Fruit fly (Drosophila melanogaster) whole organism, pupa: Measurements from ENCODE around the gene CG18789.

ENCODE experiments used
- CG12605 ChIP-seq: fragments of 200-800 bp; sonication (Bioruptor generic); IDR thresholded peaks from 2 replicates; pipeline ENCODE4 v1.3.6; 2022; ENCODE audit warnings: missing biosample characterization, missing genetic modification characterization
- CG13204 ChIP-seq: fragments of 200-800 bp; sonication (Bioruptor generic); optimal IDR thresholded peaks from 2 replicates; lab custom pipeline; 2018; ENCODE audit warnings: missing biosample characterization, mild to moderate bottlenecking, missing genetic modification characterization, moderate library complexity
- CG14655 ChIP-seq: fragments of 200-800 bp; sonication (Bioruptor generic); optimal IDR thresholded peaks from 3 replicates; lab custom pipeline; 2017; ENCODE audit warnings: mild to moderate bottlenecking, missing biosample characterization, missing genetic modification reagents, missing genetic modification characterization
- CG15710 ChIP-seq: fragments of 200-800 bp; sonication (Bioruptor generic); optimal IDR thresholded peaks from 2 replicates; lab custom pipeline; 2018; ENCODE audit warnings: missing biosample characterization, mild to moderate bottlenecking, missing genetic modification characterization, moderate library complexity
- CG17806 ChIP-seq: fragments of 200-800 bp; sonication (Bioruptor generic); optimal IDR thresholded peaks from 2 replicates; lab custom pipeline; 2018; ENCODE audit warnings: missing biosample characterization, mild to moderate bottlenecking, missing genetic modification characterization, moderate library complexity
- CG32121 ChIP-seq: fragments of 200-800 bp; sonication (Bioruptor generic); IDR thresholded peaks from 2 replicates; pipeline ENCODE4 v1.3.6; 2022; ENCODE audit warnings: missing biosample characterization, missing genetic modification characterization
- CG34367 ChIP-seq: fragments of 200-800 bp; sonication (Bioruptor generic); optimal IDR thresholded peaks from 2 replicates; lab custom pipeline; 2018; ENCODE audit warnings: missing biosample characterization, mild to moderate bottlenecking, missing genetic modification characterization
- CG4496 ChIP-seq: fragments of 200-800 bp; sonication (Bioruptor generic); IDR thresholded peaks from 3 replicates; pipeline ENCODE4 v1.3.6; 2022; ENCODE audit warnings: missing biosample characterization, missing genetic modification characterization
- CG8159 ChIP-seq: fragments of 200-800 bp; sonication (Bioruptor generic); optimal IDR thresholded peaks from 3 replicates; lab custom pipeline; 2018; ENCODE audit warnings: missing biosample characterization, mild to moderate bottlenecking, missing genetic modification characterization, moderate library complexity
- CG8301 ChIP-seq: fragments of 200-800 bp; sonication (Bioruptor generic); optimal IDR thresholded peaks from 2 replicates; lab custom pipeline; 2018; ENCODE audit warnings: missing biosample characterization, mild to moderate bottlenecking, missing genetic modification characterization
- CG9948 ChIP-seq: fragments of 200-800 bp; sonication (Bioruptor generic); optimal IDR thresholded peaks from 2 replicates; lab custom pipeline; 2018; ENCODE audit warnings: missing biosample characterization, mild to moderate bottlenecking, missing genetic modification characterization, moderate library complexity
- D1 ChIP-seq: fragments of 200-800 bp; sonication (Bioruptor generic); optimal IDR thresholded peaks from 2 replicates; lab custom pipeline; 2018; ENCODE audit warnings: missing biosample characterization, mild to moderate bottlenecking, missing genetic modification characterization, moderate library complexity
- EcR ChIP-seq: fragments of 200-800 bp; sonication (Bioruptor generic); optimal IDR thresholded peaks from 3 replicates; lab custom pipeline; 2019; ENCODE audit warnings: missing biosample characterization, missing genetic modification characterization, mild to moderate bottlenecking, moderate library complexity, missing genetic modification reagents
- Ets98B ChIP-seq: fragments of 200-800 bp; sonication (Bioruptor generic); IDR thresholded peaks from 2 replicates; pipeline ENCODE4 v1.3.6; 2022; ENCODE audit warnings: missing biosample characterization, missing genetic modification characterization
- Pif1A ChIP-seq: fragments of 200-800 bp; sonication (Bioruptor generic); optimal IDR thresholded peaks from 3 replicates; lab custom pipeline; 2016; ENCODE audit warnings: missing biosample characterization, missing genetic modification characterization
- Pif1B ChIP-seq: fragments of 200-800 bp; sonication (Bioruptor generic); optimal IDR thresholded peaks from 3 replicates; lab custom pipeline; 2016; ENCODE audit warnings: missing biosample characterization, missing genetic modification characterization
- Snoo ChIP-seq: fragments of 200-800 bp; sonication (Bioruptor generic); optimal IDR thresholded peaks from 3 replicates; lab custom pipeline; 2017; ENCODE audit warnings: missing biosample characterization, mild to moderate bottlenecking, missing genetic modification characterization, inconsistent platforms
- fd96Ca ChIP-seq: fragments of 200-800 bp; sonication (Bioruptor generic); IDR thresholded peaks from 3 replicates; pipeline ENCODE4 v1.3.6; 2022; ENCODE audit warnings: missing biosample characterization, missing genetic modification characterization
- gl ChIP-seq: fragments of 200-800 bp; sonication (Bioruptor generic); optimal IDR thresholded peaks from 2 replicates; lab custom pipeline; 2018; ENCODE audit warnings: missing biosample characterization, mild to moderate bottlenecking, missing genetic modification characterization
- rn ChIP-seq: fragments of 200-800 bp; sonication (Bioruptor generic); IDR thresholded peaks from 2 replicates; pipeline ENCODE4 v1.3.6; 2022; ENCODE audit warnings: missing biosample characterization, missing genetic modification characterization

Gene CG18789

DNA sequence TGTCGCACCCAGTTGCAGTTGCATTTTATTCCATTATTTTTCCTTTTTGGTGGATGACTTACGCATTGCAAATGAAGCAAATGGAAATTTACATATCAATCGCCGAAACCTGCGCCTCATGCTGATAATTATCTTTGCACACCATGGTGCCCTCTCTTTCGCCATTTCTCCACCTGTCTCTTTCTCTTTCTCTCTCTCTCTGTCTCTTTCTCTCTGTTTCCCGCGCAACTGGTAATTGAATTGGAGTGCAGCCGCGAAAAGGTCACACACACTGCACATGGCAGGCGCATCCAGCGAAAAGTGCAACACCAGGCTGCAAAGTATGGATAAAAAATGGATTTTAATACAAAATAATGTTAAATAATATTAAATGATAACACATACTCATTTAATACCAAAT, 17.5 kb downstream of the CG18789 start:
- TF ChIP-seq CG4496 (GFP tag; lab: Robert Waterston, UW) (0 out of 3 replicates have a peak, but pooled peaks have one; percentile 20), CG32121 (GFP tag; lab: Robert Waterston, UW) (no peak)

DNA sequence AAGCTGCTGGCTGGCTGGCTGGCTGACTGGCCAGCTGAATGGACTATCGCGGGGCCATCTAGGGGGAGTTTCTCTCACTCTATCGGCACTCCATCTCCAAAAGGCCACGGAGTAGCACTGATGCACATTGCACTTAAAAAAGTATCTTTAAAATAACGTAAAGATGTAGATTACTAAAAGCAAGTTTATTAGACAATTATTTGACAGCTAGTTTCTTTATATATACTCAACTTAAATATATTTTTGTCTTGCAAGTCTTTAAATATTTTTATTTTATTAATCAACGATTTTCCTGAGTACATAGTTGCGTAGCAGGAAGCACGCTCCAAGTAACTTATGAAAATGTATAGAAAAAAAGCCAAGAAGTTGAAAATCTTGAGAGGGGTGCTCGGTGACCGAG, 18.3 kb downstream of the CG18789 start:
- TF ChIP-seq CG14655 (GFP tag; lab: Kevin White, UChicago), result peak; percentile 50
- TF ChIP-seq Ets98B, result no peak
- peak; percentile 17 for TF ChIP-seq CG8301
- peak; percentile 12 for TF ChIP-seq CG9948

dm6 chr2L:11973145-11973738, 22.0 kb downstream of the CG18789 start:
- TF ChIP-seq Pif1B (GFP tag; lab: Kevin White, UChicago), result no peak
- TF ChIP-seq CG32121 (GFP tag; lab: Robert Waterston, UW), result no peak
- TF ChIP-seq CG17806 (tag; lab: Kevin White, UChicago), result no peak
- no peak for TF ChIP-seq rn (GFP tag; lab: Robert Waterston, UW)
- TF ChIP-seq CG9948, result no peak
- no peak for TF ChIP-seq fd96Ca
- no peak for TF ChIP-seq CG4496 (GFP tag; lab: Robert Waterston, UW)
- no peak for TF ChIP-seq CG13204 (GFP tag; lab: Kevin White, UChicago)
- no peak for TF ChIP-seq CG8301
- no peak for TF ChIP-seq D1 (tag; lab: Kevin White, UChicago)
- no peak for TF ChIP-seq CG34367 (tag; lab: Kevin White, UChicago)
- TF ChIP-seq gl (tag; lab: Kevin White, UChicago), result no peak
- no peak for TF ChIP-seq CG12605 (GFP tag; lab: Robert Waterston, UW)
- TF ChIP-seq CG8159 (tag; lab: Kevin White, UChicago), result no peak
- TF ChIP-seq EcR (GFP tag; lab: Kevin White, UChicago), result no peak
- TF ChIP-seq Snoo (tag; lab: Kevin White, UChicago), result no peak
- TF ChIP-seq Ets98B, result no peak
- TF ChIP-seq Pif1A (GFP tag; lab: Kevin White, UChicago), result no peak
- TF ChIP-seq, all 21 proteins: peak for 0

DNA sequence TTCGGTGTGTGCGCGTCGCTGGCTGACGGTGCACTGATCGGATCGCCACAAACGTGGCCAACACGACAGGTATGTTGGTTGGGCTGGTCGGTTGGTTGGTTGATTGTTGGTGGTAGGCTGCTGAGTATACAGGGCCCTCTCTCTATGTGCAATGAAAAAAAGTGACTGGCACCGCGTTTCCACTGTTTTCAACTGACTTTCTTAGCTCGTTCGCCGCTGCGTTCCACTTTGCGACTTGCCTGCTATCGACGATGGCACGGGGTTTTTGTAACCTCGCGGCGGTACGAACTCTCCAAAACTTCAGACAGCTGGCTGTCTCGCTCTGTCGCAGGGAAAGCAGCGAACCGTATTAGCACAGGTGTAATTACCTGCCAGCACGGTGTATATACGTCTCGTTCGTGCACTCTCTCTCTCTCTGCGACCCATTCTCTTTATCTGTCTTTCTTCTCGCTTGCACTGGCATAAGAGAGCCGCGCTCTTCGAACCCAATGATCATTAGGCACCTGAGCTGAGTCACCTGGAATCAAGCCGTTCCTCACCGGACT, 24.3 kb downstream of the CG18789 start:
- TF ChIP-seq Pif1B (GFP tag; lab: Kevin White, UChicago), result no peak
- TF ChIP-seq CG15710 (tag; lab: Kevin White, UChicago), result no peak
- TF ChIP-seq Snoo (tag; lab: Kevin White, UChicago), result peak; percentile 15
- TF ChIP-seq fd96Ca, result 0 out of 3 replicates have a peak, but pooled peaks have one; percentile 27
- TF ChIP-seq Ets98B, result peak; percentile 50; the same call in 1 of the 2 replicates
- TF ChIP-seq rn (GFP tag; lab: Robert Waterston, UW), result no peak
- no peak for TF ChIP-seq CG8159 (tag; lab: Kevin White, UChicago)
- TF ChIP-seq CG32121 (GFP tag; lab: Robert Waterston, UW), result no peak
- peak; percentile 73; the same call in 2 of the 3 replicates for TF ChIP-seq CG4496 (GFP tag; lab: Robert Waterston, UW)
- peak; percentile 67 for TF ChIP-seq EcR (GFP tag; lab: Kevin White, UChicago)
- no peak for TF ChIP-seq CG9948
- peak; percentile 64 for TF ChIP-seq CG13204 (GFP tag; lab: Kevin White, UChicago)
- TF ChIP-seq CG34367 (tag; lab: Kevin White, UChicago), result peak; percentile 7
- no peak for TF ChIP-seq CG12605 (GFP tag; lab: Robert Waterston, UW)
- no peak for TF ChIP-seq CG8301
- no peak for TF ChIP-seq CG17806 (tag; lab: Kevin White, UChicago)

DNA sequence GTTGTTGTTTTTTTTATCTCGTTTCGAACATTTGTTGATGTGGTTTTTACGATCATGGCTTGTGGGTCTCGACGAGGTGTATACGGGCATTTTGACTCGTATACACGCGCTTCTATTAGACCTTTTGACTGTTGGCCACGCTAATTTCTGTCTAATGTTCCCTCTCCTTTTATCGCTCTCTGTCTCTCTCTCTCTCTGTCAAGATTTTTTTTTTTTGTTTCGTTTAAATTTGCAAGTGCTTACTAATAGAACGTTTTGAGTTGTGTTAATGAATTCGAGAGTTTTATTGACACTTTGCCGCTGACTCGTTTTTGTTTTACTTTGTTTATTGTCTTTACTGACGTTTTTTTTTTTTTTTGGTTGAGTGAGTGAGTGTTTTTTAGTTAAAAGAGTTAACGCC, 24.9 kb downstream of the CG18789 start:
- TF ChIP-seq Snoo (tag; lab: Kevin White, UChicago) (no peak), Pif1B (GFP tag; lab: Kevin White, UChicago) (no peak), fd96Ca (no peak), CG14655 (GFP tag; lab: Kevin White, UChicago) (no peak), CG9948 (no peak), CG8159 (tag; lab: Kevin White, UChicago) (no peak), EcR (GFP tag; lab: Kevin White, UChicago) (no peak), CG8301 (no peak)

dm6 chr2L:11969424-11969823, 25.8 kb downstream of the CG18789 start:
- TF ChIP-seq rn (GFP tag; lab: Robert Waterston, UW), result no peak
- TF ChIP-seq CG8301, result no peak
- TF ChIP-seq CG15710 (tag; lab: Kevin White, UChicago), result no peak
- TF ChIP-seq Pif1B (GFP tag; lab: Kevin White, UChicago), result no peak
- TF ChIP-seq D1 (tag; lab: Kevin White, UChicago), result no peak
- no peak for TF ChIP-seq CG13204 (GFP tag; lab: Kevin White, UChicago)
- TF ChIP-seq, all 21 proteins: peak for 0
